Worm (Caenorhabditis elegans): Measurements from ENCODE around the gene C01G10.15.

The C01G10.15 gene

DNA sequence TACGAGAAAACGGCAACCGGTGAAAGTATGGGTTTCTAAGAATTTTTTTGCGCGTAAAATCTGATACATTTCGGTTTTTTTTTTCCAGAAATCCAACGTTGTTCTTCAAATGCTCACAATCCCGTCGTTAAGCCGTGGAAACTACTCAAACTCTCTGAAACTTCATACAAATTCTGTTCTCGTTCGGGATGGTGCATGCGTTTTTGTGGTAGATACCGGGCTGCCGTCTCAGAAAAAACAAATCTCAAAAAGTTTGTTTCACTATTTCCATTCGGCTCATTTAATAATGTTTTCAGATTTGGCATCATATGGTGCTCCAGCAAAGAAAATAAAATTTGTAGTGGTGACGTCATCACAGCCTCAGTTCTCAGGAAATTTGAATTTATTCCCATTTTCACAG lies 32.4 kb downstream of the C01G10.15 start (continued):
- no peak for TF ChIP-seq ZK185.1 (tag; optimal IDR thresholded peaks at IDR 0.05; ENCODE audit: poor library complexity, severe bottlenecking)
- TF ChIP-seq ztf-28 (GFP tag; IDR thresholded peaks at IDR 0.05) = no peak
- TF ChIP-seq B0035.1 (tag; optimal IDR thresholded peaks at IDR 0.05) = no peak

DNA sequence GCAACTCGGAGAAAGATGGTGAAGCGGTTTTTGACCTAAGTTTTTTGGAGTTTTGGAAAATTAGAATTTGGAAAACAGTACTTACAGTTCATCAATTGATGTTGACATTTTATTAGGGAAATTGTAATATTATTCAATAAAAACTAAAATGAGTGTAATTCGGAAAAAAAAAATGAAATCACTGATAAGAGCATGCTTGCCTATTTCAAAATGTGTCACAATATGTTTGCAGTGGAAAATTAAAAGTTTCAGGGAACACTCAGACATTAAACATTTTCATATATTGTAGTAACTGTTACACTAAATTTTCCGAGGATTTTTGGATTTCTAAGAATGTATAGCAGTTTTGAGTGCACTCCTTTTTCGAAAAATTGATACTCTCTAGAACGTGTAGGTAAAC lies 34.7 kb downstream of the C01G10.15 start, which contains the start of the genes fbxa-82 and C25D7.5:
Gene fbxa-82 (minus strand): TSS at position 163 of the 400 bp plus-strand sequence.
Gene C25D7.5 (plus strand): TSS at position 283 of the 400 bp plus-strand sequence.
- TF ChIP-seq mcd-1 (GFP tag; IDR thresholded peaks at IDR 0.05) (no peak), cebp-1 (GFP tag; IDR thresholded peaks at IDR 0.05) (0 out of 2 replicates have a peak, but pooled peaks have one; percentile 26), cebp-1 (tag; optimal IDR thresholded peaks at IDR 0.05) (no peak)

ce11 chrV:15051720-15052119 lies 35.4 kb downstream of the C01G10.15 start:
- no peak for TF ChIP-seq rcor-1 (GFP tag; IDR thresholded peaks at IDR 0.05)
- TF ChIP-seq cebp-2 (GFP tag; IDR thresholded peaks at IDR 0.05) = no peak
- TF ChIP-seq F49E8.2 (tag; optimal IDR thresholded peaks at IDR 0.05; ENCODE audit: insufficient read depth) = no peak
- TF ChIP-seq bed-1 (GFP tag; IDR thresholded peaks at IDR 0.05) = no peak
- TF ChIP-seq ceh-100 (GFP tag; IDR thresholded peaks at IDR 0.05) = no peak

- TF ChIP-seq pbrm-1 (GFP tag; IDR thresholded peaks at IDR 0.05) (no peak), hmg-1.2 (GFP tag; IDR thresholded peaks at IDR 0.05) (peak; percentile 76; the same call in 1 of the 2 replicates)
These were observed 39.0 kb downstream of the C01G10.15 start, which contains the start of gene sdc-3 for ce11 chrV:15048107-15048506. TSS of gene sdc-3 (minus strand) at chrV:15048207.

All from whole organism, young adult.